Worm (Caenorhabditis elegans): ENCODE measurements around the gene acly-1.

The acly-1 gene

ce11 chrX:1512307-1512706, 33.0 kb downstream of the acly-1 start:
- TF ChIP-seq sdc-2 (tag; optimal IDR thresholded peaks at IDR 0.05), result peak; percentile 7
- no peak for TF ChIP-seq ets-4 (tag; optimal IDR thresholded peaks at IDR 0.05)

ce11 chrX:1513153-1513552, 33.8 kb downstream of the acly-1 start:
- no peak for TF ChIP-seq elt-4 (tag; optimal IDR thresholded peaks at IDR 0.05)
- TF ChIP-seq T23F11.4 (GFP tag; optimal IDR thresholded peaks at IDR 0.05), result no peak
- no peak for TF ChIP-seq syd-9 (tag; optimal IDR thresholded peaks at IDR 0.05)
- TF ChIP-seq pha-4 (tag; optimal IDR thresholded peaks at IDR 0.05), result no peak
- TF ChIP-seq ceh-14 (tag; optimal IDR thresholded peaks at IDR 0.05), result no peak
- no peak for TF ChIP-seq nhr-232 (tag; optimal IDR thresholded peaks at IDR 0.05)
- no peak for TF ChIP-seq K09A11.1 (tag; optimal IDR thresholded peaks at IDR 0.05; ENCODE audit: insufficient read depth)

- TF ChIP-seq F13H6.1 (tag; optimal IDR thresholded peaks at IDR 0.05) (no peak), tbx-7 (tag; optimal IDR thresholded peaks at IDR 0.05) (no peak), lim-6 (tag; optimal IDR thresholded peaks at IDR 0.05) (no peak), nhr-11 (tag; optimal IDR thresholded peaks at IDR 0.05) (no peak), Y22D7AL.16 (tag; optimal IDR thresholded peaks at IDR 0.05) (no peak), ceh-45 (GFP tag; IDR thresholded peaks at IDR 0.05) (no peak), pqm-1 (tag; optimal IDR thresholded peaks at IDR 0.05) (no peak), ets-4 (tag; optimal IDR thresholded peaks at IDR 0.05) (no peak), sox-2 (GFP tag; IDR thresholded peaks at IDR 0.05) (no peak), ceh-31 (tag; optimal IDR thresholded peaks at IDR 0.05) (no peak), ceh-24 (tag; optimal IDR thresholded peaks at IDR 0.05) (no peak), ttx-3 (tag; optimal IDR thresholded peaks at IDR 0.05) (no peak), fkh-10 (GFP tag; optimal IDR thresholded peaks at IDR 0.05) (no peak), pha-4 (tag; optimal IDR thresholded peaks at IDR 0.05) (no peak), pag-3 (tag; optimal IDR thresholded peaks at IDR 0.05; ENCODE audit: borderline replicate concordance) (no peak), ref-2 (tag; optimal IDR thresholded peaks at IDR 0.05) (no peak), ceh-14 (tag; optimal IDR thresholded peaks at IDR 0.05) (no peak), mec-3 (tag; optimal IDR thresholded peaks at IDR 0.05; ENCODE audit: borderline replicate concordance) (no peak)
Measured at ce11 chrX:1516574-1516973, 37.2 kb downstream of the acly-1 start.

ce11 chrX:1517519-1517918, 38.2 kb downstream of the acly-1 start:
- TF ChIP-seq ref-2 (tag; optimal IDR thresholded peaks at IDR 0.05), result no peak
- TF ChIP-seq pha-2 (tag; optimal IDR thresholded peaks at IDR 0.05), result peak; percentile 37
- TF ChIP-seq hlh-6 (tag; optimal IDR thresholded peaks at IDR 0.05), result peak; percentile 48
- peak; percentile 45 for TF ChIP-seq sdc-2 (tag; optimal IDR thresholded peaks at IDR 0.05)
- no peak for TF ChIP-seq odd-2 (tag; optimal IDR thresholded peaks at IDR 0.05)
- peak; percentile 2 for TF ChIP-seq ceh-18 (tag; optimal IDR thresholded peaks at IDR 0.05)

- TF ChIP-seq elt-4 (tag; optimal IDR thresholded peaks at IDR 0.05), result no peak
- TF ChIP-seq sox-4 (tag; optimal IDR thresholded peaks at IDR 0.05), result no peak
- no peak for TF ChIP-seq sdc-2 (tag; optimal IDR thresholded peaks at IDR 0.05)
- no peak for TF ChIP-seq mec-3 (tag; optimal IDR thresholded peaks at IDR 0.05; ENCODE audit: borderline replicate concordance)
- no peak for TF ChIP-seq hlh-15 (tag; optimal IDR thresholded peaks at IDR 0.05)
- no peak for TF ChIP-seq ceh-24 (tag; optimal IDR thresholded peaks at IDR 0.05)
- no peak for TF ChIP-seq eyg-1 (tag; optimal IDR thresholded peaks at IDR 0.05)
- TF ChIP-seq pag-3 (tag; optimal IDR thresholded peaks at IDR 0.05; ENCODE audit: borderline replicate concordance), result no peak
- TF ChIP-seq ceh-14 (tag; optimal IDR thresholded peaks at IDR 0.05), result no peak
- TF ChIP-seq elt-2 (tag; optimal IDR thresholded peaks at IDR 0.05), result no peak
- TF ChIP-seq C38D4.7 (GFP tag; optimal IDR thresholded peaks at IDR 0.05), result no peak
- TF ChIP-seq zip-5 (tag; optimal IDR thresholded peaks at IDR 0.05), result no peak
- no peak for TF ChIP-seq che-1 (tag; optimal IDR thresholded peaks at IDR 0.05)
- no peak for TF ChIP-seq hlh-13 (GFP tag; optimal IDR thresholded peaks at IDR 0.05)
- no peak for TF ChIP-seq tbx-7 (tag; optimal IDR thresholded peaks at IDR 0.05)
Measured at ce11 chrX:1521387-1521786, 42.0 kb downstream of the acly-1 start, which contains the start of gene toca-1. toca-1 (minus strand) TSS chrX:1521487.
